Worm (Caenorhabditis elegans) whole organism, L4 larva: ENCODE data around the gene atg-10.

Experiments
- ama-1 ChIP-seq: fragments of 150-350 bp; optimal IDR thresholded peaks from 2 replicates; lab custom pipeline; 2014; ENCODE audit warnings: inconsistent platforms, mixed read lengths
- dmd-8 ChIP-seq: fragments of 200-800 bp; sonication (Bioruptor generic); IDR thresholded peaks from 2 replicates; pipeline ENCODE4 v1.3.6; 2022; ENCODE audit warnings: missing genetic modification characterization, missing compliant biosample characterization
- dve-1 ChIP-seq: sonication (generic microtip); optimal IDR thresholded peaks from 2 replicates; lab custom pipeline; 2017; ENCODE audit warnings: antibody characterized with exemption, mild to moderate bottlenecking, missing genetic modification characterization, missing compliant biosample characterization; ENCODE audit not compliant: insufficient read depth
- fkh-10 ChIP-seq: fragments of 150-350 bp; optimal IDR thresholded peaks from 2 replicates; lab custom pipeline; 2014; ENCODE audit warnings: missing biosample characterization, missing genetic modification reagents, missing genetic modification characterization
- nhr-28 ChIP-seq: fragments of 150-350 bp; optimal IDR thresholded peaks from 2 replicates; lab custom pipeline; 2014; ENCODE audit warnings: missing biosample characterization, missing genetic modification characterization
- sdz-12 ChIP-seq: fragments of 200-800 bp; sonication (Bioruptor generic); optimal IDR thresholded peaks from 2 replicates; lab custom pipeline; 2018; ENCODE audit warnings: mild to moderate bottlenecking, missing genetic modification characterization, missing compliant biosample characterization
- unc-62 ChIP-seq, 3 experiments: fragments of 150-350 bp in 1 of 3; sonication (generic microtip); optimal IDR thresholded peaks in 2 of 3; peaks in 1 of 3; 1 replicate in 1 of 3; 2 replicates in 2 of 3; lab custom pipeline; 2014 to 2017; ENCODE audit warnings: missing biosample characterization in 3 of 3, missing genetic modification characterization in 3 of 3, missing genetic modification reagents in 3 of 3, missing genotype in 1 of 3

DNA sequence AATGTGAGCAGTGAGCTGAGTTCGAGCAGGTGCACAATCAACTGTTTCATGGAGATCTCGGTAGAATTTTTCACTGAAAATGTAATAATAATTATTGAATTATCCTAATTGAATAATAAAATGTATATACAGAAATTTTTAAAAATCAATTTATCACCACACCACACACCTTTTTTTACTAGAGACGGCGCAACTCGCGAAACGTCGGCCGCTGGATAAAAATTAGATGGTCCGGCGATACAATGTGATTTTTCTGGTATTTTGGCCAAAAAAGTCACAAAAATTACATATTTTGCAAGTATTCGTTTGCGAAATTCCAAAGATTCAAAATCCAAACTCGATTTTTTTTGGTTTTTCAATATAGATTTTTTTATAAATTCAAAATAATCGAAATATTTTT lies 11.9 kb downstream of the atg-10 start:
- TF ChIP-seq unc-62 (GFP tag; optimal IDR thresholded peaks at IDR 0.05 in 1 of 2; lab: Kevin White, UChicago) (no peak), unc-62 (tag; optimal IDR thresholded peaks at IDR 0.05; lab: Kevin White, UChicago) (no peak), dmd-8 (GFP tag; lab: Robert Waterston, UW) (no peak), fkh-10 (GFP tag; lab: Kevin White, UChicago) (no peak), ama-1 (no peak), sdz-12 (GFP tag; lab: Kevin White, UChicago) (no peak), nhr-28 (tag; lab: Kevin White, UChicago) (no peak), dve-1 (no peak)
